Fruit fly (Drosophila melanogaster): ENCODE data around the gene Raf.

DNA sequence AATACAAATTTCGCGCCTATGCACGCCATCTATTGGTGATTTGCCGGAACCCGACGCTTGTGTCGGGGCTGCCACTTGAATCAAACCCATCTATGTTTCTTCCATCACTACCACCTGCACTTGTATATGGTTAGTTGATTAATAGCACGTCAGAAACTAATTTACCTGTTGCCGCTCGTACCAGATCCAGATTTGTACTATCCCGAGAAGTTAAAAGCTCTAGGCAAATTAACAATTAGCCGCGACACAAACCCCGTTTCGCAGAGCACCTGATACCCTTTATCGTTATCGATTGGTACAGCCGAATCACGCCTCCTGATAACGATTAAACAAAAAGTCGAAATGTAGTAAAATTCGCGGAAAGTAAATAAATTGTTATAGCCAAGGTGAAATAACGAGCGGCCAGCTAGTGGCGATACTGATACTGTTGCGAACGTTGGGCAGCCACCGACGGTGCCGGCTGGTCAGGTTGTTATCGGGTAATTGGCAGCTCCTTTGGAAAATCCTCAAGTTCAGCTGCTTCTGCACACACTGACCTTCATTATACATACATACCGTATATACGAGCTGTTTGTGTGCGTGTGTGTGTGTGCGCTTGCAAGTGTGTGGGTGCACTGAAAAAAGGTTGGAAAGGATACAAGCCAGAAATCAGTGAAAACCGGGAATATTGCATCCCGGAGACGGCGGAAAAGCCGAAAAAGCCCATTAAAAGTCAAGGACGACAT is 44.9 kb downstream of the Raf start:
- no peak for TF ChIP-seq fru (GFP tag; optimal IDR thresholded peaks at IDR 0.05)
- TF ChIP-seq usp (GFP tag; optimal IDR thresholded peaks at IDR 0.05) = no peak
- no peak for TF ChIP-seq h (GFP tag; optimal IDR thresholded peaks at IDR 0.05)
- TF ChIP-seq foxo (GFP tag; optimal IDR thresholded peaks at IDR 0.05) = no peak
- TF ChIP-seq Hnf4 (GFP tag; optimal IDR thresholded peaks at IDR 0.05) = no peak
- no peak for TF ChIP-seq jim (GFP tag; optimal IDR thresholded peaks at IDR 0.05)
- no peak for TF ChIP-seq HLH106 (tag; optimal IDR thresholded peaks at IDR 0.05)
- no peak for TF ChIP-seq OdsH (GFP tag; optimal IDR thresholded peaks at IDR 0.05)
- TF ChIP-seq Hr83 (GFP tag; optimal IDR thresholded peaks at IDR 0.05; ENCODE audit: poor library complexity, severe bottlenecking) = no peak
- TF ChIP-seq Dif (GFP tag; optimal IDR thresholded peaks at IDR 0.05; ENCODE audit: partially characterized antibody) = no peak
- no peak for TF ChIP-seq br (GFP tag; optimal IDR thresholded peaks at IDR 0.05)
- no peak for TF ChIP-seq rgr (GFP tag; optimal IDR thresholded peaks at IDR 0.05)
- TF ChIP-seq Hr78 (GFP tag; optimal IDR thresholded peaks at IDR 0.05) = no peak
- TF ChIP-seq psq (GFP tag; optimal IDR thresholded peaks at IDR 0.05) = no peak

All from whole organism, wandering third instar larva.